Worm (Caenorhabditis elegans) whole organism, L1 larva: Measurements from ENCODE around the gene hdl-1.

Experiments
- dpl-1 ChIP-seq, 3 experiments: fragments of 150-350 bp in 2 of 3; sonication (generic microtip) in 1 of 3; optimal IDR thresholded peaks; 2 replicates each; lab custom pipeline; 2014 to 2017; ENCODE audit warnings: missing biosample characterization in 3 of 3, missing genetic modification characterization in 3 of 3, missing genetic modification reagents in 3 of 3
- lin-35 ChIP-seq, 2 experiments: fragments of 150-350 bp; optimal IDR thresholded peaks; 2 replicates each; lab custom pipeline; 2014; ENCODE audit warnings: missing biosample characterization in 2 of 2, missing genetic modification characterization in 2 of 2, missing genetic modification reagents in 2 of 2
- sptf-1 ChIP-seq: fragments of 150-350 bp; optimal IDR thresholded peaks from 2 replicates; lab custom pipeline; 2014; ENCODE audit warnings: missing biosample characterization, missing genetic modification characterization
- unc-62 ChIP-seq: fragments of 150-350 bp; optimal IDR thresholded peaks from 2 replicates; lab custom pipeline; 2014; ENCODE audit warnings: missing biosample characterization, missing genetic modification reagents, missing genetic modification characterization

- TF ChIP-seq lin-35 (GFP tag; optimal IDR thresholded peaks at IDR 0.05; lab: Kevin White, UChicago) (no peak), unc-62 (GFP tag; lab: Kevin White, UChicago) (no peak), dpl-1 (GFP tag; optimal IDR thresholded peaks at IDR 0.05; lab: Kevin White, UChicago) (no peak), sptf-1 (tag; lab: Kevin White, UChicago) (no peak)
Measured at ce11 chrIV:11899358-11899757, 50.3 kb downstream of the hdl-1 start, which contains the start of gene nhr-43.
